Worm (Caenorhabditis elegans): ENCODE measurements around the gene ran-2.
A peak's percentile ranks its signal among the peaks of the same experiment; 100 is the strongest.

The ran-2 gene

DNA sequence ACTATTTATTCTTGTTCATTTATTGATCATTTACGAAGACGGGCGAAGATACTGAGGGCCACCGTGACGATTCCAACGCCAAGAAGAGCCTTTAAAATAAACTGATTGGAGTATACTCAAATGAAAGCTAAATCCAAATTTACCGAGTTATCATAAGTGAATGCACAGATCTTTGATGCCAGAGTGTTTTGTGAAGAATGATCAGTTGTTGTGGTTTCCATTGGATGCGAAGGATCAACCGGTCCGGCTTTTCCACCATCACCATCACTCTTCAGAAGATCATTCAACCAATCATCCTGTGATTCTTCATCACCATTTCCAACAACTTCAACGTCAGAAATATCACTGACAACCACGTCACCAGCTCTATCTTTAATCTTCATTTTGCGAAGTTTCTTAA is 43.9 kb downstream of the ran-2 start:
- TF ChIP-seq peb-1 (tag; optimal IDR thresholded peaks at IDR 0.05): no peak
- TF ChIP-seq alr-1 (tag; optimal IDR thresholded peaks at IDR 0.05): no peak
- no peak for TF ChIP-seq egl-27 (tag; optimal IDR thresholded peaks at IDR 0.05)
- TF ChIP-seq ztf-4 (tag; optimal IDR thresholded peaks at IDR 0.05): no peak
- no peak for TF ChIP-seq C34F6.9 (tag; optimal IDR thresholded peaks at IDR 0.05)
- no peak for TF ChIP-seq crh-2 (tag; optimal IDR thresholded peaks at IDR 0.05)
- TF ChIP-seq nhr-6 (tag; optimal IDR thresholded peaks at IDR 0.05): no peak
- TF ChIP-seq mbf-1 (tag; optimal IDR thresholded peaks at IDR 0.05): no peak
- no peak for TF ChIP-seq R02D3.7 (tag; optimal IDR thresholded peaks at IDR 0.05)
- no peak for TF ChIP-seq nhr-25 (tag; optimal IDR thresholded peaks at IDR 0.05)
- no peak for TF ChIP-seq lsy-2 (tag; optimal IDR thresholded peaks at IDR 0.05)
- TF ChIP-seq Y55F3AM.14 (GFP tag; optimal IDR thresholded peaks at IDR 0.05): no peak
- no peak for TF ChIP-seq ceh-16 (tag; optimal IDR thresholded peaks at IDR 0.05)
- peak; percentile 11 for TF ChIP-seq sma-3 (GFP tag; optimal IDR thresholded peaks at IDR 0.05)
- TF ChIP-seq gmeb-1 (tag; optimal IDR thresholded peaks at IDR 0.05): no peak
- TF ChIP-seq F13H6.1 (tag; optimal IDR thresholded peaks at IDR 0.05): peak; percentile 26
- no peak for TF ChIP-seq nhr-77 (tag; optimal IDR thresholded peaks at IDR 0.05)
- no peak for TF ChIP-seq ceh-82 (tag; optimal IDR thresholded peaks at IDR 0.05)
- no peak for TF ChIP-seq unc-62 (GFP tag; optimal IDR thresholded peaks at IDR 0.05)
- peak; percentile 7 for TF ChIP-seq sma-9 (GFP tag; optimal IDR thresholded peaks at IDR 0.05)
- no peak for TF ChIP-seq sma-9 (tag; optimal IDR thresholded peaks at IDR 0.05)
- TF ChIP-seq nhr-129 (tag; optimal IDR thresholded peaks at IDR 0.05): no peak
- TF ChIP-seq ztf-1 (GFP tag; conservative IDR thresholded peaks at IDR 0.05): no peak
- TF ChIP-seq skn-1 (tag; optimal IDR thresholded peaks at IDR 0.05): no peak
- no peak for TF ChIP-seq nhr-11 (tag; optimal IDR thresholded peaks at IDR 0.05)
- TF ChIP-seq unc-39 (tag; optimal IDR thresholded peaks at IDR 0.05): no peak
- peak; percentile 24 for TF ChIP-seq ama-1 (optimal IDR thresholded peaks at IDR 0.05)
- peak; percentile 45 for TF ChIP-seq nhr-21 (tag; optimal IDR thresholded peaks at IDR 0.05)
- no peak for TF ChIP-seq nhr-12 (tag; optimal IDR thresholded peaks at IDR 0.05)
- TF ChIP-seq sem-4 (tag; optimal IDR thresholded peaks at IDR 0.05): no peak
- TF ChIP-seq ZK546.5 (tag; optimal IDR thresholded peaks at IDR 0.05): no peak
- TF ChIP-seq lin-39 (tag; optimal IDR thresholded peaks at IDR 0.05): no peak
- no peak for TF ChIP-seq ztf-11 (tag; optimal IDR thresholded peaks at IDR 0.05)
- TF ChIP-seq mab-5 (tag; optimal IDR thresholded peaks at IDR 0.05): no peak
- no peak for TF ChIP-seq nhr-23 (tag; optimal IDR thresholded peaks at IDR 0.05)
- no peak for TF ChIP-seq elt-1 (tag; optimal IDR thresholded peaks at IDR 0.05)
- TF ChIP-seq aly-2 (tag; optimal IDR thresholded peaks at IDR 0.05): no peak
- no peak for TF ChIP-seq dmd-4 (tag; optimal IDR thresholded peaks at IDR 0.05)
- TF ChIP-seq nhr-237 (tag; optimal IDR thresholded peaks at IDR 0.05): no peak
- no peak for TF ChIP-seq nhr-10 (tag; optimal IDR thresholded peaks at IDR 0.05)
- no peak for TF ChIP-seq unc-55 (GFP tag; optimal IDR thresholded peaks at IDR 0.05)

DNA sequence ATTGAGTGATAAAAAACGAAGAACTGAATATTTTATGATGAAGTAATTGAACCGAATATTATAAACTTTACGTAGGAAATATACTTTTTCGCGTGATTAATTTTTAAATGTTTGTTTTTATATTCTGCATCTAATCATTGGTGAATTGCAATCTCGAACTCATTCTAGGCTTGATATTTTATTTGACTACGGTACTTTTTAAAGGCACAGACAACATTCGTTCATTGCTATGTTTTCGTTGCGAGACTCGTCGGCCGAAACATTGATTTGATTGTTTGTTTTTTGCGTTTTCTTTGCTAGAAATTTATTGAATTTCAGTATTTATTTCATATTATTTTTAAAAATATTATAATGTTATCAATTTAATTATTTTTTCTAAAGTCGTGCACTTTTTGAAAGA is 44.4 kb downstream of the ran-2 start, which contains the start of gene C06G4.4:
Gene C06G4.4, minus strand, starts transcription at position 36 of the 400 bp plus-strand sequence.
- TF ChIP-seq unc-39 (tag; optimal IDR thresholded peaks at IDR 0.05) (no peak), alr-1 (tag; optimal IDR thresholded peaks at IDR 0.05) (no peak), nhr-12 (tag; optimal IDR thresholded peaks at IDR 0.05) (no peak), ceh-82 (tag; optimal IDR thresholded peaks at IDR 0.05) (no peak)

DNA sequence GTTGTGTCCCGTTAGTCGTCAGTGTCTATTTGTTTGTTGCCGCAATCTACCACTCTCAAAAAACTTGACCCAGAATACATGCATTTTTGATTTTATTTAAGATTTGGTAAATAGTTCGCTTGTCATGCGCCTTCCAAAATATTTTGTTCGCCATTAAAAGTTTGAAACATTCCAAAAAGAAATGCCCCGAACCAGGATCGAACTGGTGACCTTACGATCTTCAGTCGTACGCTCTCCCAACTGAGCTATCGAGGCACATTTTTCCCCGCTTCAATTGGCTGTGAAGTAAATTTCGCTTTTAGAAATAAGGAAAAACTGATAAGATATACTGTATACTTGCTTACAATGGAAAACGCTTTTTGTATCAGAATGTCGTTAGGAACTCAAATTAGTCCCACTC is 45.0 kb downstream of the ran-2 start:
- TF ChIP-seq ztf-4 (tag; optimal IDR thresholded peaks at IDR 0.05): no peak
- TF ChIP-seq lin-13 (GFP tag; optimal IDR thresholded peaks at IDR 0.05): no peak
- no peak for TF ChIP-seq crh-2 (tag; optimal IDR thresholded peaks at IDR 0.05)
- TF ChIP-seq sem-4 (tag; optimal IDR thresholded peaks at IDR 0.05): no peak
- TF ChIP-seq nhr-21 (tag; optimal IDR thresholded peaks at IDR 0.05): peak; percentile 26
- no peak for TF ChIP-seq mab-5 (tag; optimal IDR thresholded peaks at IDR 0.05)
- TF ChIP-seq R02D3.7 (tag; optimal IDR thresholded peaks at IDR 0.05): no peak

DNA sequence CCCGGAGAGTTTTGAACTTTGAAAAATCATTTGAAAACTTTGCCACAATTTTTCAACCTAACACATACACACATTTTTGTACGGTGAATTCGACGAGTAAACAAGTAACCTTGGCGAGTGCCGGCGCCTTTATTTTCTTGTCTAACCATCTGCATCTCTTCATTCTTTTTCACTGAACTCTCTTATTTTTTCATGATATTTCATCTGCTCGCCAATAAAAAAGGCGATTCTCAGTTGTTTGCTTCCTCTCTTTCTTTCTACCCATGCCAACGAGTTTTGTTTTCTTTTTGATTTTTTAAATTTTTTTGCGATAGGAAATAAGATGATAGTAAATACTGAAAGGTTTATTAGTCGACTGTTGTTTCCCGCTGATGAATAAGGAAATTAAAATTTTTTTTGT is 45.4 kb downstream of the ran-2 start:
- peak; percentile 32 for TF ChIP-seq gmeb-1 (tag; optimal IDR thresholded peaks at IDR 0.05)
- TF ChIP-seq ztf-4 (tag; optimal IDR thresholded peaks at IDR 0.05): peak; percentile 30
- peak; percentile 66 for TF ChIP-seq nhr-25 (tag; optimal IDR thresholded peaks at IDR 0.05)
- TF ChIP-seq mdl-1 (tag; optimal IDR thresholded peaks at IDR 0.05): peak in 1 of 2 experiments; percentile 2
- TF ChIP-seq aly-2 (tag; optimal IDR thresholded peaks at IDR 0.05): no peak
- peak; percentile 73 for TF ChIP-seq crh-2 (tag; optimal IDR thresholded peaks at IDR 0.05)
- TF ChIP-seq unc-39 (tag; optimal IDR thresholded peaks at IDR 0.05): no peak
- peak; percentile 42 for TF ChIP-seq sma-9 (GFP tag; optimal IDR thresholded peaks at IDR 0.05)
- no peak for TF ChIP-seq sma-9 (tag; optimal IDR thresholded peaks at IDR 0.05)
- no peak for TF ChIP-seq nhr-11 (tag; optimal IDR thresholded peaks at IDR 0.05)
- TF ChIP-seq sem-4 (tag; optimal IDR thresholded peaks at IDR 0.05): no peak
- TF ChIP-seq nhr-129 (tag; optimal IDR thresholded peaks at IDR 0.05): peak; percentile 54
- TF ChIP-seq mab-5 (tag; optimal IDR thresholded peaks at IDR 0.05): peak; percentile 14
- TF ChIP-seq fos-1 (tag; optimal IDR thresholded peaks at IDR 0.05): peak; percentile 20
- TF ChIP-seq sma-3 (GFP tag; optimal IDR thresholded peaks at IDR 0.05): peak; percentile 84
- no peak for TF ChIP-seq ztf-1 (GFP tag; conservative IDR thresholded peaks at IDR 0.05)
- TF ChIP-seq C34F6.9 (tag; optimal IDR thresholded peaks at IDR 0.05): peak; percentile 65
- peak; percentile 9 for TF ChIP-seq blmp-1 (tag; optimal IDR thresholded peaks at IDR 0.05; ENCODE audit: insufficient read depth)
- TF ChIP-seq nhr-21 (tag; optimal IDR thresholded peaks at IDR 0.05): no peak
- peak; percentile 70 for TF ChIP-seq F13H6.1 (tag; optimal IDR thresholded peaks at IDR 0.05)
- peak in 1 of 2 experiments; percentile 64 for TF ChIP-seq lsy-2 (tag; optimal IDR thresholded peaks at IDR 0.05)
- TF ChIP-seq unc-55 (GFP tag; optimal IDR thresholded peaks at IDR 0.05): peak; percentile 43
- TF ChIP-seq lin-13 (GFP tag; optimal IDR thresholded peaks at IDR 0.05): peak; percentile 33

Measured in whole organism, L2 larva.